Worm (Caenorhabditis elegans) whole organism, L1 larva: ENCODE measurements around the gene delm-1.

ENCODE experiments used
- C04F5.9 ChIP-seq: sonication (generic microtip); optimal IDR thresholded peaks from 2 replicates; lab custom pipeline; 2016; ENCODE audit warnings: missing genetic modification characterization, missing compliant biosample characterization
- C16A3.4 ChIP-seq: fragments of 150-350 bp; optimal IDR thresholded peaks from 2 replicates; lab custom pipeline; 2014; ENCODE audit warnings: missing biosample characterization, missing genetic modification characterization
- C34B4.2 ChIP-seq: sonication (generic microtip); optimal IDR thresholded peaks from 2 replicates; lab custom pipeline; 2017; ENCODE audit warnings: mild to moderate bottlenecking, missing genetic modification characterization, missing compliant biosample characterization
- Y116A8C.19 ChIP-seq: sonication (generic microtip); optimal IDR thresholded peaks from 2 replicates; lab custom pipeline; 2016; ENCODE audit warnings: missing compliant biosample characterization, missing genetic modification characterization, borderline replicate concordance
- ama-1 ChIP-seq: fragments of 150-350 bp; optimal IDR thresholded peaks from 2 replicates; lab custom pipeline; 2014
- ceh-63 ChIP-seq: fragments of 200-800 bp; sonication (Bioruptor generic); optimal IDR thresholded peaks from 2 replicates; lab custom pipeline; 2018; ENCODE audit warnings: mild to moderate bottlenecking, missing genetic modification characterization, missing compliant biosample characterization
- ceh-82 ChIP-seq, 3 experiments: fragments of 150-350 bp in 1 of 3; sonication (generic microtip) in 2 of 3; optimal IDR thresholded peaks; 2 replicates each; lab custom pipeline; 2014 to 2017; ENCODE audit warnings: missing biosample characterization in 3 of 3, missing genetic modification characterization in 3 of 3
- dsc-1 ChIP-seq: sonication (generic microtip); optimal IDR thresholded peaks from 2 replicates; lab custom pipeline; 2016; ENCODE audit warnings: mild to moderate bottlenecking, missing genetic modification characterization, missing compliant biosample characterization
- efl-1 ChIP-seq, 4 experiments: fragments of 150-350 bp; optimal IDR thresholded peaks in 3 of 4; peaks in 1 of 4; 1 replicate in 1 of 4; 2 replicates in 3 of 4; lab custom pipeline; 2014; ENCODE audit warnings: missing biosample characterization in 2 of 4, missing genetic modification characterization in 2 of 4, missing genetic modification reagents in 2 of 4
- egl-27 ChIP-seq, 2 experiments: fragments of 150-350 bp in 1 of 2; sonication (generic microtip); optimal IDR thresholded peaks; 3 replicates each; lab custom pipeline; 2017 to 2018; ENCODE audit warnings: missing biosample characterization in 2 of 2, missing genetic modification characterization in 2 of 2, missing genetic modification reagents in 2 of 2
- fkh-4 ChIP-seq: sonication (generic microtip); optimal IDR thresholded peaks from 2 replicates; lab custom pipeline; 2016; ENCODE audit warnings: missing compliant biosample characterization, missing genetic modification characterization, borderline replicate concordance
- fkh-8 ChIP-seq: sonication (generic microtip); optimal IDR thresholded peaks from 2 replicates; lab custom pipeline; 2016; ENCODE audit warnings: mild to moderate bottlenecking, missing genetic modification characterization, missing compliant biosample characterization
- fos-1 ChIP-seq: fragments of 150-350 bp; optimal IDR thresholded peaks from 2 replicates; lab custom pipeline; 2014; ENCODE audit warnings: missing biosample characterization, missing genetic modification characterization
- hlh-17 ChIP-seq: fragments of 200-800 bp; sonication (Bioruptor generic); optimal IDR thresholded peaks from 2 replicates; lab custom pipeline; 2018; ENCODE audit warnings: missing genetic modification characterization, mild to moderate bottlenecking, missing compliant biosample characterization, moderate library complexity, borderline replicate concordance
- hlh-4 ChIP-seq: sonication (generic microtip); optimal IDR thresholded peaks from 2 replicates; lab custom pipeline; 2016; ENCODE audit warnings: mild to moderate bottlenecking, missing genetic modification characterization, missing compliant biosample characterization
- lin-13 ChIP-seq: fragments of 150-350 bp; optimal IDR thresholded peaks from 2 replicates; lab custom pipeline; 2014; ENCODE audit warnings: missing biosample characterization, missing genetic modification reagents, missing genetic modification characterization
- lin-15B ChIP-seq: fragments of 150-350 bp; sonication (generic microtip); optimal IDR thresholded peaks from 3 replicates; lab custom pipeline; 2014; ENCODE audit warnings: missing biosample characterization, missing genetic modification characterization
- lin-39 ChIP-seq: fragments of 150-350 bp; optimal IDR thresholded peaks from 2 replicates; lab custom pipeline; 2014; ENCODE audit warnings: missing biosample characterization, missing genetic modification reagents, missing genetic modification characterization
- lir-3 ChIP-seq: sonication (generic microtip); optimal IDR thresholded peaks from 2 replicates; lab custom pipeline; 2016; ENCODE audit warnings: mild to moderate bottlenecking, missing genetic modification characterization, moderate library complexity, missing compliant biosample characterization; ENCODE audit not compliant: poor library complexity
- nhr-20 ChIP-seq: sonication (generic microtip); optimal IDR thresholded peaks from 2 replicates; lab custom pipeline; 2016; ENCODE audit warnings: mild to moderate bottlenecking, missing genetic modification characterization, missing compliant biosample characterization
- nhr-28 ChIP-seq: fragments of 150-350 bp; optimal IDR thresholded peaks from 2 replicates; lab custom pipeline; 2014; ENCODE audit warnings: missing biosample characterization, missing genetic modification characterization
- nhr-76 ChIP-seq: sonication (generic microtip); optimal IDR thresholded peaks from 2 replicates; lab custom pipeline; 2017; ENCODE audit warnings: missing biosample characterization, missing genetic modification characterization
- nhr-84 ChIP-seq: sonication (generic microtip); optimal IDR thresholded peaks from 2 replicates; lab custom pipeline; 2017; ENCODE audit warnings: missing biosample characterization, missing genetic modification characterization
- nhr-85 ChIP-seq: sonication (generic microtip); peaks from one replicate; lab custom pipeline; 2016; ENCODE audit warnings: missing genetic modification characterization, inconsistent platforms, missing compliant biosample characterization
- nhr-90 ChIP-seq: sonication (generic microtip); optimal IDR thresholded peaks from 2 replicates; lab custom pipeline; 2016; ENCODE audit warnings: mild to moderate bottlenecking, missing genetic modification characterization, missing compliant biosample characterization; ENCODE audit not compliant: poor library complexity
- skn-1 ChIP-seq: fragments of 150-350 bp; optimal IDR thresholded peaks from 2 replicates; lab custom pipeline; 2014; ENCODE audit warnings: missing biosample characterization, missing genetic modification characterization
- snu-23 ChIP-seq: sonication (generic microtip); optimal IDR thresholded peaks from 2 replicates; lab custom pipeline; 2016; ENCODE audit warnings: missing genetic modification characterization, missing compliant biosample characterization
- sptf-1 ChIP-seq: fragments of 150-350 bp; optimal IDR thresholded peaks from 2 replicates; lab custom pipeline; 2014; ENCODE audit warnings: missing biosample characterization, missing genetic modification characterization
- sup-37 ChIP-seq: fragments of 200-800 bp; sonication (Bioruptor generic); optimal IDR thresholded peaks from 2 replicates; lab custom pipeline; 2018; ENCODE audit warnings: mild to moderate bottlenecking, missing genetic modification characterization, missing compliant biosample characterization
- swsn-7 ChIP-seq: sonication (generic microtip); optimal IDR thresholded peaks from 2 replicates; lab custom pipeline; 2016; ENCODE audit warnings: missing genetic modification characterization, missing compliant biosample characterization
- tlp-1 ChIP-seq: fragments of 150-350 bp; optimal IDR thresholded peaks from 2 replicates; lab custom pipeline; 2014; ENCODE audit warnings: missing biosample characterization, missing genetic modification characterization
- unc-30 ChIP-seq: sonication (generic microtip); optimal IDR thresholded peaks from 2 replicates; lab custom pipeline; 2017; ENCODE audit warnings: missing biosample characterization, missing genetic modification characterization
- unc-98 ChIP-seq: fragments of 200-800 bp; sonication (Bioruptor generic); IDR thresholded peaks from 2 replicates; pipeline ENCODE4 v1.3.6; 2022; ENCODE audit warnings: missing genetic modification characterization, missing compliant biosample characterization
- vab-15 ChIP-seq: sonication (generic microtip); optimal IDR thresholded peaks from 2 replicates; lab custom pipeline; 2017; ENCODE audit warnings: missing genotype, mild to moderate bottlenecking, missing genetic modification characterization, missing compliant biosample characterization
- xbp-1 ChIP-seq: sonication (generic microtip); optimal IDR thresholded peaks from 2 replicates; lab custom pipeline; 2016; ENCODE audit warnings: missing genetic modification characterization, missing compliant biosample characterization
- zag-1 ChIP-seq: fragments of 150-350 bp; optimal IDR thresholded peaks from 2 replicates; lab custom pipeline; 2014; ENCODE audit warnings: missing biosample characterization, missing genetic modification characterization
- zip-4 ChIP-seq: fragments of 200-800 bp; sonication (Bioruptor generic); optimal IDR thresholded peaks from 2 replicates; lab custom pipeline; 2018; ENCODE audit warnings: mild to moderate bottlenecking, missing genetic modification characterization, moderate library complexity, missing compliant biosample characterization

The delm-1 gene

ce11 chrIV:9096160-9096879, 39.0 kb downstream of the delm-1 start, which contains the start of the genes znf-706 and cpna-3 (continued):
- TF ChIP-seq sptf-1 (tag; lab: Kevin White, UChicago) (no peak), lin-39 (no peak), nhr-85 (tag; lab: Kevin White, UChicago) (peak; percentile 4), nhr-90 (no peak), lin-15B (tag; lab: Kevin White, UChicago) (peak; percentile 47), fkh-8 (tag; lab: Kevin White, UChicago) (no peak), vab-15 (no peak), fos-1 (tag; lab: Kevin White, UChicago) (no peak), sup-37 (GFP tag; lab: Kevin White, UChicago) (no peak), Y116A8C.19 (tag; lab: Kevin White, UChicago) (no peak), nhr-28 (no peak), swsn-7 (tag; lab: Kevin White, UChicago) (peak; percentile 10), ama-1 (lab: Kevin White, UChicago) (no peak)

DNA sequence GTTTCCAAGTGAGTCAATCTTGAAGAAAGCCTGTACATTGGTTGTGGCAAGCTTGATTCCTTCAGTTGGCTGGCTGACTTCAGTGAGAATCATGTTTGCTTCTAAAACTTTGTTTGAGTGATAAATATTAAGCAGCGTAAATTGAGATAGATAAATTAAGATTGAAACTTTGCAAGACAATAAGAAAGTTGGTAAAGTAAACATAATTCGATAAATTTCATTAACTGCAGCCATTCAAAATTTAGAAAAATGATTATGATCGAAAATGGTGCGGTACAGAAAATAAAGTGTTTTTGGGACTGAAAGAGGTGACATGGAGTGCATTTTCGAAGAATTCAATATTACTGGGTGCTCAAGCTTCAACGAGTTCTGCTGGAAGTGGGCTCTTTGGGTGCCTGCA, 39.7 kb downstream of the delm-1 start, which contains the start of gene icln-1:
icln-1 (minus strand) TSS at position 101 of the 400 bp plus-strand sequence.
- TF ChIP-seq zag-1 (tag; lab: Kevin White, UChicago) (no peak), nhr-84 (no peak), nhr-28 (no peak), ceh-82 (tag; optimal IDR thresholded peaks at IDR 0.05; lab: Kevin White, UChicago) (no peak), dsc-1 (tag; lab: Kevin White, UChicago) (no peak), nhr-20 (tag; lab: Kevin White, UChicago) (no peak), swsn-7 (tag; lab: Kevin White, UChicago) (no peak), ceh-63 (GFP tag; lab: Kevin White, UChicago) (no peak), egl-27 (tag; optimal IDR thresholded peaks at IDR 0.05; lab: Kevin White, UChicago) (no peak), unc-98 (GFP tag; lab: Robert Waterston, UW) (no peak), tlp-1 (no peak), snu-23 (GFP tag; lab: Kevin White, UChicago) (no peak), efl-1 (optimal IDR thresholded peaks at IDR 0.05; lab: Kevin White, UChicago) (no peak), efl-1 (GFP tag; optimal IDR thresholded peaks at IDR 0.05 in 1 of 2; lab: Kevin White, UChicago) (no peak), sup-37 (GFP tag; lab: Kevin White, UChicago) (no peak), nhr-76 (tag; lab: Kevin White, UChicago) (no peak), fos-1 (tag; lab: Kevin White, UChicago) (no peak), lin-13 (GFP tag; lab: Kevin White, UChicago) (no peak)
- TF ChIP-seq, all 84 proteins: peak for 0

ce11 chrIV:9094356-9094755, 40.9 kb downstream of the delm-1 start, which contains the start of gene mrpl-42:
TSS of gene mrpl-42 (minus strand) at chrIV:9094456.
- TF ChIP-seq skn-1 (tag; lab: Kevin White, UChicago) (no peak), vab-15 (no peak), egl-27 (tag; optimal IDR thresholded peaks at IDR 0.05; lab: Kevin White, UChicago) (no peak), efl-1 (optimal IDR thresholded peaks at IDR 0.05; lab: Kevin White, UChicago) (no peak), efl-1 (GFP tag; optimal IDR thresholded peaks at IDR 0.05 in 1 of 2; lab: Kevin White, UChicago) (no peak), lir-3 (tag; lab: Kevin White, UChicago) (no peak), hlh-17 (GFP tag; lab: Kevin White, UChicago) (no peak), C34B4.2 (no peak), fkh-4 (tag; lab: Kevin White, UChicago) (no peak), unc-30 (tag; lab: Kevin White, UChicago) (no peak)

ce11 chrIV:9093932-9094331, 41.3 kb downstream of the delm-1 start, which contains the start of gene lpl-1:
TSS of gene lpl-1 (minus strand) at chrIV:9094032.
- TF ChIP-seq C16A3.4 (tag; lab: Kevin White, UChicago) (no peak), nhr-90 (no peak), zip-4 (GFP tag; lab: Kevin White, UChicago) (no peak), sptf-1 (tag; lab: Kevin White, UChicago) (no peak), nhr-84 (no peak), xbp-1 (tag; lab: Kevin White, UChicago) (no peak), C04F5.9 (no peak), hlh-4 (tag; lab: Kevin White, UChicago) (no peak)
- TF ChIP-seq, all 84 proteins: peak for 0
